Worm (Caenorhabditis elegans): Measurements from ENCODE around the gene F14F8.9.
"Not testable (repeated sequence)": the region's sequence is repeated elsewhere in the genome, so short reads cannot be mapped to it uniquely, and the experiment has no call there.

Gene F14F8.9

ce11 chrV:16679237-16679636 is 10.9 kb upstream of the F14F8.9 start, which contains the start of gene srz-103:
Gene srz-103 (minus strand): TSS chrV:16679337.
- TF ChIP-seq tbx-37 (GFP tag; conservative IDR thresholded peaks at IDR 0.05) (no peak), scrt-1 (GFP tag; IDR thresholded peaks at IDR 0.05) (no peak), ama-1 (optimal IDR thresholded peaks at IDR 0.05) (no peak)

ce11 chrV:16675553-16675952 is 7.2 kb upstream of the F14F8.9 start, which contains the start of gene srz-1:
Gene srz-1 (plus strand): TSS chrV:16675853.
- no peak for TF ChIP-seq tra-4 (tag; optimal IDR thresholded peaks at IDR 0.05)
- no peak for TF ChIP-seq ets-7 (tag; optimal IDR thresholded peaks at IDR 0.05)
- no peak for TF ChIP-seq ceh-13 (GFP tag; optimal IDR thresholded peaks at IDR 0.05)
- no peak for TF ChIP-seq F13C5.2 (tag; optimal IDR thresholded peaks at IDR 0.05)
- no peak for TF ChIP-seq B0310.2 (tag; optimal IDR thresholded peaks at IDR 0.05)
- TF ChIP-seq aly-1 (tag; optimal IDR thresholded peaks at IDR 0.05): no peak
- TF ChIP-seq ceh-36 (tag; optimal IDR thresholded peaks at IDR 0.05): no peak
- TF ChIP-seq hnd-1 (tag; optimal IDR thresholded peaks at IDR 0.05): no peak
- no peak for TF ChIP-seq hmg-4 (GFP tag; optimal IDR thresholded peaks at IDR 0.05)
- TF ChIP-seq scrt-1 (GFP tag; IDR thresholded peaks at IDR 0.05): no peak
- no peak for TF ChIP-seq tbx-11 (GFP tag; IDR thresholded peaks at IDR 0.05)
- TF ChIP-seq pes-1 (GFP tag; IDR thresholded peaks at IDR 0.05): no peak

DNA sequence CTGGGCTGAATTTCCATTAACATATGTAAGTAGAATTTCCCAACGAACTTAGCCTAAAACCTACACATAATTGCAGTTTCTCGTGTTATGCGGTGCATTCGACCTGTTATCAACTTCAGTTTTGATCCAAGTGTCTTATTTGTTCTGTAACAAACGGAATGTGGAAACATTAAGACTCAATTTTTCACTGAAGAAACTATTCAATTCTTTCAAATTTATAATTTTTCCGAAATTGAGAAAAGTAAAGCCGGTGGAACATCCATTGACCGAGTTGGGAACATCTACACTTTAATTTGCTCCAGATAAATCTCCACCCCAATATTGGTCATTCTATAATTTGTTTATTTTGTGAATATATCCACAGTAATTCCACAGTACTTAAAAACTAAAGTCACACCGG is 6.0 kb upstream of the F14F8.9 start:
- no peak for TF ChIP-seq sea-1 (GFP tag; conservative IDR thresholded peaks at IDR 0.05)

DNA sequence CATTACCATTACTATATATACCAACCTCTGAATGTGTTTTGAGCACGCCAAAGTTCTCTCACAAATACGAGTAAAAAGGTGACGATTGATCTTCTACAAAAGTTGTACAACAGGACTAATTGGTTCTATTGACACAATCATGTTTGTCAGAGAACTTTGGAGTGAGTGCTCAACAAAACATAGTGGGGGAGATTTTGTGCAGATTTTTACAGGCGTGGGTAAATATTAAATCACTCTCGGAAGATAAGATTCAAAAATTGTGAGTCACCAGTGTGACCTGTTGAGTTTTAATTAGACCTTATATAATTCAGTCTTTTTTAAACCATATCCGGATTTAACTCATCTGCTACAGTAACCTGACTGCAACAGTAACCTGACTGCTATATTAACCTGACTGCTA is 3.8 kb upstream of the F14F8.9 start, which contains the start of gene F14F8.8:
Gene F14F8.8, minus strand, starts transcription at position 101 of the 400 bp plus-strand sequence.
- TF ChIP-seq pes-1 (GFP tag; IDR thresholded peaks at IDR 0.05) (no peak), B0310.2 (tag; optimal IDR thresholded peaks at IDR 0.05) (no peak), hmbx-1 (tag; optimal IDR thresholded peaks at IDR 0.05) (no peak), hnd-1 (tag; optimal IDR thresholded peaks at IDR 0.05) (no peak), ets-7 (tag; optimal IDR thresholded peaks at IDR 0.05) (no peak), ama-1 (optimal IDR thresholded peaks at IDR 0.05) (no peak), ceh-13 (GFP tag; optimal IDR thresholded peaks at IDR 0.05) (no peak), hmg-4 (GFP tag; optimal IDR thresholded peaks at IDR 0.05) (no peak), tbx-11 (GFP tag; IDR thresholded peaks at IDR 0.05) (no peak), flt-1 (GFP tag; IDR thresholded peaks at IDR 0.05) (no peak), aly-1 (tag; optimal IDR thresholded peaks at IDR 0.05) (no peak), tbx-37 (GFP tag; conservative IDR thresholded peaks at IDR 0.05) (no peak), tra-4 (tag; optimal IDR thresholded peaks at IDR 0.05) (no peak), sea-1 (GFP tag; conservative IDR thresholded peaks at IDR 0.05) (no peak)

ce11 chrV:16671190-16671589 is 2.8 kb upstream of the F14F8.9 start, which contains the start of gene str-61:
Gene str-61 (minus strand): TSS chrV:16671290.
- TF ChIP-seq F13C5.2 (tag; optimal IDR thresholded peaks at IDR 0.05) (no peak), scrt-1 (GFP tag; IDR thresholded peaks at IDR 0.05) (no peak)

ce11 chrV:16666647-16667046 is 1.7 kb downstream of the F14F8.9 start, which contains the start of gene F14F8.14:
Gene F14F8.14 (minus strand): TSS chrV:16666747.
- TF ChIP-seq ama-1 (optimal IDR thresholded peaks at IDR 0.05) (no peak), tra-4 (tag; optimal IDR thresholded peaks at IDR 0.05) (no peak), F13C5.2 (tag; optimal IDR thresholded peaks at IDR 0.05) (no peak)

DNA sequence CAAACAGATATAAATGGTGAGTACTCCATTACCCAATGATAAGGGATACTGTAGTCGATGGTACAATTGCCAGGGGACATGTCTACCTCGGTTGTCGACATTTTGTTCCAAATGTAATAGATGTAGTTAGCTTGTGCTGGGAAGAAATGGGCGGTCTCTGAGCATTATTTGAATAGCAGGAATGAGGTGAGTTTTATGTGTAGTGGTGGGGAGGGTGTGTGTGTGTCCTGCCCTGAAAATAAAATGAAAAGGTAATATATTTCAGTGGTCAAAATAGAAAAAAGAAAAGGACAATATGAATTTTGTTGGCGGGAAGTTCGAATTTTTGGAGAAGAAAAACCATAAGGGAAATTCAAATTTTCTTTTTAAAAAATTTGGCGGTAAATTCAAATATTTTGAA is 7.6 kb downstream of the F14F8.9 start, which contains the start of gene Y70C5B.2:
Gene Y70C5B.2, minus strand, starts transcription at position 101 of the 400 bp plus-strand sequence.
- not testable (repeated sequence) for TF ChIP-seq hmbx-1 (tag; optimal IDR thresholded peaks at IDR 0.05); ceh-13 (GFP tag; optimal IDR thresholded peaks at IDR 0.05); ets-7 (tag; optimal IDR thresholded peaks at IDR 0.05)

DNA sequence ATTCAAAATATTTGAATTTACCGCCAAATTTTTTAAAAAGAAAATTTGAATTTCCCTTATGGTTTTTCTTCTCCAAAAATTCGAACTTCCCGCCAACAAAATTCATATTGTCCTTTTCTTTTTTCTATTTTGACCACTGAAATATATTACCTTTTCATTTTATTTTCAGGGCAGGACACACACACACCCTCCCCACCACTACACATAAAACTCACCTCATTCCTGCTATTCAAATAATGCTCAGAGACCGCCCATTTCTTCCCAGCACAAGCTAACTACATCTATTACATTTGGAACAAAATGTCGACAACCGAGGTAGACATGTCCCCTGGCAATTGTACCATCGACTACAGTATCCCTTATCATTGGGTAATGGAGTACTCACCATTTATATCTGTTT is 14.1 kb downstream of the F14F8.9 start, which contains the start of gene W06G6.15:
Gene W06G6.15, plus strand, starts transcription at position 301 of the 400 bp plus-strand sequence.
- not testable (repeated sequence) for TF ChIP-seq ets-7, tra-4, ceh-36 (tag; optimal IDR thresholded peaks at IDR 0.05)

- not testable (repeated sequence) for TF ChIP-seq tbx-37 (GFP tag; conservative IDR thresholded peaks at IDR 0.05); tbx-11 (GFP tag; IDR thresholded peaks at IDR 0.05); tra-4 (tag; optimal IDR thresholded peaks at IDR 0.05)
Measured at ce11 chrV:16649200-16649599, 19.2 kb downstream of the F14F8.9 start, which contains the start of gene W06G6.11. Gene W06G6.11 (minus strand): TSS chrV:16649300.

Data from whole organism, early embryonic.